Fruit fly (Drosophila melanogaster): Measurements from ENCODE around the gene CG42570.

The CG42570 gene

dm6 chr3L:15748376-15748955, 30.8 kb downstream of the CG42570 start:
- TF ChIP-seq Ets65A (GFP tag) (no peak), row (GFP tag; IDR thresholded peaks at IDR 0.05) (peak; percentile 17; the same call in 2 of the 3 replicates), gem (tag; optimal IDR thresholded peaks at IDR 0.05) (peak; percentile 27), dmrt11E (tag; optimal IDR thresholded peaks at IDR 0.05) (peak; percentile 13), CG15696 (tag; optimal IDR thresholded peaks at IDR 0.05) (peak; percentile 38), tll (GFP tag; optimal IDR thresholded peaks at IDR 0.05) (peak in 1 of 2 experiments; percentile 28), CG14710 (tag; optimal IDR thresholded peaks at IDR 0.05) (peak; percentile 0), CG9727 (GFP tag; optimal IDR thresholded peaks at IDR 0.05) (peak; percentile 13), Blimp-1 (GFP tag; optimal IDR thresholded peaks at IDR 0.05) (peak; percentile 11), D19A (tag; optimal IDR thresholded peaks at IDR 0.05) (peak; percentile 97), CG1024 (GFP tag; IDR thresholded peaks at IDR 0.05) (no peak), Pdp1 (GFP tag; optimal IDR thresholded peaks at IDR 0.05) (peak in 1 of 2 experiments; percentile 86), grau (tag; optimal IDR thresholded peaks at IDR 0.05) (no peak), sens (GFP tag) (peak; percentile 42), CG10267 (tag; optimal IDR thresholded peaks at IDR 0.05) (peak; percentile 5)

dm6 chr3L:15749276-15749675, 31.7 kb downstream of the CG42570 start:
- no peak for TF ChIP-seq HLH4C (GFP tag; IDR thresholded peaks at IDR 0.05; ENCODE audit: partially characterized antibody)
- TF ChIP-seq oc (tag; optimal IDR thresholded peaks at IDR 0.05): peak; percentile 6
- TF ChIP-seq CG4617 (GFP tag; optimal IDR thresholded peaks at IDR 0.05; ENCODE audit: borderline replicate concordance): no peak
- TF ChIP-seq CG14441 (GFP tag; IDR thresholded peaks at IDR 0.05): 0 out of 2 replicates have a peak, but pooled peaks have one; percentile 28
- TF ChIP-seq sr (GFP tag; IDR thresholded peaks at IDR 0.05): 0 out of 3 replicates have a peak, but pooled peaks have one; percentile 28
- TF ChIP-seq D19A (tag; optimal IDR thresholded peaks at IDR 0.05): peak; percentile 44
- TF ChIP-seq Gsc (GFP tag; IDR thresholded peaks at IDR 0.05): no peak

- TF ChIP-seq aop (GFP tag; IDR thresholded peaks at IDR 0.05): no peak
- TF ChIP-seq CG42726 (GFP tag; IDR thresholded peaks at IDR 0.05; ENCODE audit: partially characterized antibody): no peak
- TF ChIP-seq CG2712 (tag; optimal IDR thresholded peaks at IDR 0.05): no peak
- TF ChIP-seq CG18619 (GFP tag; optimal IDR thresholded peaks at IDR 0.05): no peak
- no peak for TF ChIP-seq TFAM (GFP tag; optimal IDR thresholded peaks at IDR 0.05)
- no peak for TF ChIP-seq sc (optimal IDR thresholded peaks at IDR 0.05)
- TF ChIP-seq sc (GFP tag; optimal IDR thresholded peaks at IDR 0.05): no peak
- TF ChIP-seq Rx (GFP tag; IDR thresholded peaks at IDR 0.05): 0 out of 2 replicates have a peak, but pooled peaks have one; percentile 34
- no peak for TF ChIP-seq CG17612 (GFP tag; IDR thresholded peaks at IDR 0.05)
- TF ChIP-seq BEAF-32 (GFP tag; optimal IDR thresholded peaks at IDR 0.05): no peak
Observed at dm6 chr3L:15752786-15753185, 35.2 kb downstream of the CG42570 start.

DNA sequence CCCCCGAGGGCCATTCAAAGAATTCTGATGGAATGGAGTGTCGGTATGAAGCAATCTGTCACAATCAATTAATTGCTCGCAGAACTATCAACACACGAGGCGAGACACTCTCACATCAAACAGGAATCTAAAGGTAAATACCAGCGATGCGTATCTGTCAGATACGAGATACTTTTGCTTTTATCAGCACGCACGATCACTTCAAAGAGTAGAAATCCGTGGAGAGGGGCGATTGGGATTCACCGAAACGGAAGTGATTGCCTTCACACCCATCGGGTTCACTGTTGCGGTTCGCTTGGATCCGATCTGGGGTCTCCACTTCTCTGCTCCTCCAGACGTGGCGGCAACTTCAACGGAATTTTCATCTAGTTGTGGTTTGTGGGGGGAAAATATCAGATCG, 37.5 kb downstream of the CG42570 start:
- TF ChIP-seq ftz-f1 (GFP tag; optimal IDR thresholded peaks at IDR 0.05) (no peak), CG3281 (GFP tag; optimal IDR thresholded peaks at IDR 0.05) (no peak), chif (GFP tag; optimal IDR thresholded peaks at IDR 0.05) (no peak), pum (GFP tag; optimal IDR thresholded peaks at IDR 0.05) (no peak), hkb (optimal IDR thresholded peaks at IDR 0.05) (peak; percentile 2), hkb (GFP tag; IDR thresholded peaks at IDR 0.05) (no peak), crol (GFP tag; IDR thresholded peaks at IDR 0.05) (0 out of 2 replicates have a peak, but pooled peaks have one; percentile 8), ato (GFP tag; IDR thresholded peaks at IDR 0.05; ENCODE audit: partially characterized antibody) (no peak), CG1603 (tag; optimal IDR thresholded peaks at IDR 0.05) (peak; percentile 4), Hr78 (GFP tag; optimal IDR thresholded peaks at IDR 0.05) (peak in 1 of 2 experiments; percentile 8), Stat92E (GFP tag; optimal IDR thresholded peaks at IDR 0.05) (peak in 1 of 3 experiments; percentile 8), Dp (GFP tag; optimal IDR thresholded peaks at IDR 0.05) (no peak), CG1602 (GFP tag; optimal IDR thresholded peaks at IDR 0.05) (no peak), CG2202 (tag; optimal IDR thresholded peaks at IDR 0.05) (no peak), Drgx (GFP tag; IDR thresholded peaks at IDR 0.05) (no peak), p53 (GFP tag; optimal IDR thresholded peaks at IDR 0.05) (no peak)
